Fruit fly (Drosophila melanogaster): ENCODE results near the gene sima.

Gene sima

DNA sequence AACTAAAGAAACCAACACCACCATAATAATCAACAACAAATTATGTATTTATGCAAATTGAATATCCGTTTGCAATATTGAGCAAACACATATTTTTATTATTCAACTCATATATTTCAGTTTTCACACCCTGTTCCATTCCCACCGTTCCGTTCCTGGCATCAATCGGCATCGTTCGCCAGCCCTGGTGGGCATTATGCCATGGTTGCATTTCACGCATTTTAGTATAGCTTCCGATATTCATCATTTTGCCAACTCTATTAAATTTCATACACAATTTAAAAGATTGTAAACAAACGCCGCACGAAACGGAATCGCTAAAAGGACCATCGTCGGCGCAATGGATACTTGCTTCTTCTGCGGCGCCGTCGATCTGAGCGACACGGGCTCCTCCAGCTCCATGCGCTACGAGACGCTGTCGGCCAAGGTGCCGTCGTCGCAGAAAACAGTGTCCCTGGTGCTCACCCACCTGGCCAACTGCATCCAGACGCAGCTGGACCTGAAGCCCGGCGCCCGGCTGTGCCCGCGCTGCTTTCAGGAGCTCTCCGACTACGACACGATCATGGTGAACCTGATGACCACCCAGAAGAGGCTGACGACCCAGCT is 14.9 kb upstream of the sima start, which contains the start of gene Sry-delta:
Sry-delta (plus strand) TSS at position 203 of the 606 bp plus-strand sequence.
- TF ChIP-seq CG4496 (GFP tag; IDR thresholded peaks at IDR 0.05) (peak; percentile 43; the same call in 2 of the 3 replicates), CG17806 (tag; optimal IDR thresholded peaks at IDR 0.05) (peak; percentile 23), rn (GFP tag; IDR thresholded peaks at IDR 0.05) (peak; percentile 42; the same call in 1 of the 2 replicates), Ets98B (GFP tag; IDR thresholded peaks at IDR 0.05) (peak; percentile 75), CG14655 (GFP tag; optimal IDR thresholded peaks at IDR 0.05) (no peak), fd96Ca (GFP tag; IDR thresholded peaks at IDR 0.05) (peak; percentile 70; the same call in 2 of the 3 replicates), CG8301 (tag; optimal IDR thresholded peaks at IDR 0.05) (no peak), CG15710 (tag; optimal IDR thresholded peaks at IDR 0.05) (peak; percentile 48), CG12605 (GFP tag; IDR thresholded peaks at IDR 0.05) (no peak), Snoo (tag; optimal IDR thresholded peaks at IDR 0.05) (peak; percentile 65)

DNA sequence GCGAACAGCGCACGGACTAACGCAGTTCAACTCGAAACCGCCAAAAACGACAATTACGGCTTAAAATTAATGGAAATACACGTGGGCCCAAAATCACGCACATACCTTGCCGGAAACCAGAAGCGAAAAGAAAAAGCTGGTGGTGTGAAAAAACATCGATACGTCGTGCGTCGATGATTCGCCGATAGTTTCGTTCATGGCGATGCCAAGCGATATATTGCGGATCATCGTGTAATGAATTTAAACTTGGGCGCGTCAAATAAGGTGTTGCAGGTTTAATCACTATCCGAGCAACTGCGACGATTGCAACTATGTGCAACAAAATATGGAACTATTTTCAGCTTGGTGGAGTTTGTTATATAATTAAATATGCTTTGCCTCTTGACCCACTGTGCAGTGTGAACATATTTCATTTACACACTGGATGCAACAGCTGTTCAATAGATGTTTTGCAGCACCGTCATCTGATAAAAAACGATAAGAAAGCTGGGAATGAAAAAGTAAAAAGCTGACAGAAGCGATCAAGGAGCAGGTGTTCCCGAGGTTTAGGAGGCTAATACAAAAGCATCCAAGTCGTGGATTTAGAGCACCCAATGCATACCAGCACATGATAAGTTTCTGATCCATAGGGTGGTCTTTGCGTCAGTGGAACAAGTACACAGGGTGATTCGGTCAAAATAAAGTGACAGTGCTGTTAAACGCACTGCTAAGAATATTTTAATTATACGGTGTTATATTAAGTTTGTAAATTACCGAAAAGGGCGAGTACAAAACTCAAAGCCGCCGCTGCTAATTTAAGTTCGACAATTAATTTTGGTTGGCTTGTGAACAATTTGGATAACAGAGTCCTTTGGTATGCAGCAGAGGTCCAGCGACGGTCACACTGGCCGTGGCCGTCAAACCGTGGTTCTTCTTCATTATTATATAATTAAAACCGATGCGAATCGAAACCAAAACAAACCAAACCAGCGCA is 11.8 kb upstream of the sima start, which contains the start of the genes RpL32 and CG7943:
RpL32 (minus strand) TSS at position 133 of the 973 bp plus-strand sequence.
CG7943 (plus strand) TSS at position 442 of the 973 bp plus-strand sequence.
- TF ChIP-seq CG14655 (GFP tag; optimal IDR thresholded peaks at IDR 0.05) (no peak), CG17806 (tag; optimal IDR thresholded peaks at IDR 0.05) (peak; percentile 83), CG4496 (GFP tag; IDR thresholded peaks at IDR 0.05) (peak; percentile 94), rn (GFP tag; IDR thresholded peaks at IDR 0.05) (peak; percentile 73), CG34367 (tag; optimal IDR thresholded peaks at IDR 0.05) (peak; percentile 77), D1 (tag; optimal IDR thresholded peaks at IDR 0.05) (no peak), Pif1A (GFP tag; optimal IDR thresholded peaks at IDR 0.05) (peak; percentile 88), fd96Ca (GFP tag; IDR thresholded peaks at IDR 0.05) (peak; percentile 95), CG9948 (tag; optimal IDR thresholded peaks at IDR 0.05) (peak; percentile 76), CG15710 (tag; optimal IDR thresholded peaks at IDR 0.05) (peak; percentile 83), Pif1B (GFP tag; optimal IDR thresholded peaks at IDR 0.05) (peak; percentile 94), Snoo (tag; optimal IDR thresholded peaks at IDR 0.05) (peak; percentile 94), CG13204 (GFP tag; optimal IDR thresholded peaks at IDR 0.05) (no peak), CG12605 (GFP tag; IDR thresholded peaks at IDR 0.05) (peak; percentile 78), gl (tag; optimal IDR thresholded peaks at IDR 0.05) (peak; percentile 78), CG10348 (GFP tag; IDR thresholded peaks at IDR 0.05) (peak; percentile 84), Ets98B (GFP tag; IDR thresholded peaks at IDR 0.05) (peak; percentile 92), EcR (GFP tag; optimal IDR thresholded peaks at IDR 0.05) (no peak), CG8301 (tag; optimal IDR thresholded peaks at IDR 0.05) (peak; percentile 81), CG32121 (GFP tag; IDR thresholded peaks at IDR 0.05) (peak; percentile 89), CG8159 (tag; optimal IDR thresholded peaks at IDR 0.05) (peak; percentile 84)

DNA sequence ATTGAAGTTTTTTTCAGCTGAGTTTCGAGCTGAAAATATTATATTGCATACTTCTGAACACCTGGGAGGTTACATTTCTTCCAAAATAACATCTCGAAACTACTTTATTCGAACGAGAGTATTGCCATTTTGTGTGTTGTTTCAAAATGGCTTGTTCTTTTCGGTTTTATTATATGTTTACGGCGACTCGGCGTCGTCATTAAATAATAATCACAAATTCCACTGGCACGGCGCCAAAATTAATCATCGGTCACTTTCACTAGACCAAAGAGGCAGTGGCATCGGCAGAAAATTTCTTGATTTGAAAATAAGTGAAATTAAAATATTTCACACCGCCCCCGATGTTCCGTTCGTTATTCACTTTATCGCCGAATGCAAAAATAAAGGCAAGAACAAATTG is 7.7 kb upstream of the sima start:
- TF ChIP-seq EcR (GFP tag; optimal IDR thresholded peaks at IDR 0.05): no peak

DNA sequence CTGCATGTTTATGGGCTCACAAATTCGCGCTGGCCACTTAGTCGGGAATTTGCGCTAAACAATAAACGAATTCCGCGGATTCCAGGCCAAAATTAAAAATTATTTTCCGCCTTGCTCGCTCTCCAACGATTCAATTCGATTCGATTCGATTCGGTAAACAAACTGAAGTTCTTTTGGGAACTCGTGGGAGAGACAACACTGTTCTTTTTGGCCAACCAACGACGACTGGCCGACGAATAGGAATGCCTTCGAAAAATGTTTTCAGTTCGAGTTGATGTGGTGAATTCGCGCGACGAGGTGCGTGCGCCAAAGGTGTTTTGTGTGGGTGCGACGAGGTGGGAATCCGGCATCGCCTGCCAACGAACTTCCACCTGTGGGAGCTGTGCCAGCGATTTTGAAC is 6.2 kb upstream of the sima start, which contains the start of gene CG15528:
CG15528 (minus strand) TSS at position 180 of the 400 bp plus-strand sequence.
- TF ChIP-seq CG14655 (GFP tag; optimal IDR thresholded peaks at IDR 0.05): no peak
- TF ChIP-seq gl (tag; optimal IDR thresholded peaks at IDR 0.05): no peak
- TF ChIP-seq CG9948 (tag; optimal IDR thresholded peaks at IDR 0.05): no peak
- TF ChIP-seq CG8301 (tag; optimal IDR thresholded peaks at IDR 0.05): no peak
- TF ChIP-seq rn (GFP tag; IDR thresholded peaks at IDR 0.05): no peak
- TF ChIP-seq CG13204 (GFP tag; optimal IDR thresholded peaks at IDR 0.05): no peak
- TF ChIP-seq CG15710 (tag; optimal IDR thresholded peaks at IDR 0.05): no peak
- TF ChIP-seq CG34367 (tag; optimal IDR thresholded peaks at IDR 0.05): no peak
- no peak for TF ChIP-seq CG12605 (GFP tag; IDR thresholded peaks at IDR 0.05)
- TF ChIP-seq CG10348 (GFP tag; IDR thresholded peaks at IDR 0.05): no peak
- TF ChIP-seq Pif1A (GFP tag; optimal IDR thresholded peaks at IDR 0.05): no peak
- TF ChIP-seq CG8159 (tag; optimal IDR thresholded peaks at IDR 0.05): no peak
- no peak for TF ChIP-seq Ets98B (GFP tag; IDR thresholded peaks at IDR 0.05)
- TF ChIP-seq CG17806 (tag; optimal IDR thresholded peaks at IDR 0.05): no peak
- TF ChIP-seq EcR (GFP tag; optimal IDR thresholded peaks at IDR 0.05): no peak
- no peak for TF ChIP-seq fd96Ca (GFP tag; IDR thresholded peaks at IDR 0.05)
- no peak for TF ChIP-seq Snoo (tag; optimal IDR thresholded peaks at IDR 0.05)
- TF ChIP-seq CG32121 (GFP tag; IDR thresholded peaks at IDR 0.05): no peak
- no peak for TF ChIP-seq CG4496 (GFP tag; IDR thresholded peaks at IDR 0.05)
- no peak for TF ChIP-seq D1 (tag; optimal IDR thresholded peaks at IDR 0.05)

DNA sequence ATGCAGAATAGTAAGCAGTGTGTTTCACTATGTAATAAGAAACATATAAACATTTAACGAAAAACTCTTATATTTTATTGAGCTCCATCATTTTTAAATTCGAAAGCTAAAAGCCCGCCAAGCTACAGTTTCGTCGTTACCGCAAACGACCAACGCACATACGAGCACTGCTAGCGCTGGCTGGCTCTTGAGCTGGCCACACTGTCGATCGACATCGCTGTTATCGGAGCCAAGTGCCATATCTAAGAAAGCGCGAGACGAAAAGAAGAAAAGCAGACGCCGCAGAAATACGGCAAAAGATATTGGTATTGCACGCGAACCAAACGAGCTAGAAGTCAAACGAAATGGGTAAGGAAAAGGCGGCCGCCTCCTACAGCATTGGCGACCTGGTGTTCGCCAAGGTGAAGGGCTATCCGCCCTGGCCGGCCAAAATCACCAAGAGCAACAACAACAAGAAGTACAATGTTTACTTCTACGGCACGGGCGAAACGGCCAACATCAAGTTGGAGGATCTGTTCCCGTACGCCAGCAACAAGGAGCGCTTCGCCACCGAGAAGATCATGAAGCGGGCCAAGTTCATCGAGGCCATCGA is 5.6 kb upstream of the sima start, which contains the start of gene Jasper:
Jasper (plus strand) TSS at position 60 of the 592 bp plus-strand sequence.
- TF ChIP-seq D1 (tag; optimal IDR thresholded peaks at IDR 0.05) (no peak), gl (tag; optimal IDR thresholded peaks at IDR 0.05) (no peak), EcR (GFP tag; optimal IDR thresholded peaks at IDR 0.05) (no peak), Ets98B (GFP tag; IDR thresholded peaks at IDR 0.05) (no peak), Pif1B (GFP tag; optimal IDR thresholded peaks at IDR 0.05) (no peak), CG8159 (tag; optimal IDR thresholded peaks at IDR 0.05) (no peak), CG12605 (GFP tag; IDR thresholded peaks at IDR 0.05) (no peak), CG15710 (tag; optimal IDR thresholded peaks at IDR 0.05) (no peak)

Measured in whole organism, pupa.